Worm (Caenorhabditis elegans) whole organism, L1 larva: ENCODE measurements around the gene ani-1.

Source experiments
- C04F5.9 ChIP-seq: sonication (generic microtip); optimal IDR thresholded peaks from 2 replicates; lab custom pipeline; 2016; ENCODE audit warnings: missing genetic modification characterization, missing compliant biosample characterization
- C16A3.4 ChIP-seq: fragments of 150-350 bp; optimal IDR thresholded peaks from 2 replicates; lab custom pipeline; 2014; ENCODE audit warnings: missing biosample characterization, missing genetic modification characterization
- alr-1 ChIP-seq: fragments of 200-800 bp; sonication (Bioruptor generic); optimal IDR thresholded peaks from 2 replicates; lab custom pipeline; 2018; ENCODE audit warnings: borderline replicate concordance, mild to moderate bottlenecking, missing genetic modification characterization, missing compliant biosample characterization
- ama-1 ChIP-seq: fragments of 150-350 bp; optimal IDR thresholded peaks from 2 replicates; lab custom pipeline; 2014
- ceh-63 ChIP-seq: fragments of 200-800 bp; sonication (Bioruptor generic); optimal IDR thresholded peaks from 2 replicates; lab custom pipeline; 2018; ENCODE audit warnings: mild to moderate bottlenecking, missing genetic modification characterization, missing compliant biosample characterization
- ceh-8 ChIP-seq: fragments of 200-800 bp; sonication (Bioruptor generic); optimal IDR thresholded peaks from 2 replicates; lab custom pipeline; 2018; ENCODE audit warnings: mild to moderate bottlenecking, missing genetic modification characterization, moderate library complexity, missing compliant biosample characterization
- ceh-82 ChIP-seq, 3 experiments: fragments of 150-350 bp in 1 of 3; sonication (generic microtip) in 2 of 3; optimal IDR thresholded peaks; 2 replicates each; lab custom pipeline; 2014 to 2017; ENCODE audit warnings: missing biosample characterization in 3 of 3, missing genetic modification characterization in 3 of 3
- ces-1 ChIP-seq: fragments of 150-350 bp; optimal IDR thresholded peaks from 2 replicates; lab custom pipeline; 2014; ENCODE audit warnings: missing biosample characterization, missing genetic modification reagents, missing genetic modification characterization
- dsc-1 ChIP-seq: sonication (generic microtip); optimal IDR thresholded peaks from 2 replicates; lab custom pipeline; 2016; ENCODE audit warnings: mild to moderate bottlenecking, missing genetic modification characterization, missing compliant biosample characterization
- efl-1 ChIP-seq, 4 experiments: fragments of 150-350 bp; optimal IDR thresholded peaks in 3 of 4; peaks in 1 of 4; 1 replicate in 1 of 4; 2 replicates in 3 of 4; lab custom pipeline; 2014; ENCODE audit warnings: missing biosample characterization in 2 of 4, missing genetic modification characterization in 2 of 4, missing genetic modification reagents in 2 of 4
- egl-27 ChIP-seq, 2 experiments: fragments of 150-350 bp in 1 of 2; sonication (generic microtip); optimal IDR thresholded peaks; 3 replicates each; lab custom pipeline; 2017 to 2018; ENCODE audit warnings: missing biosample characterization in 2 of 2, missing genetic modification characterization in 2 of 2, missing genetic modification reagents in 2 of 2
- elt-3 ChIP-seq, 6 experiments: fragments of 150-350 bp in 1 of 6; sonication (generic microtip); optimal IDR thresholded peaks; 2 replicates each; lab custom pipeline; 2017 to 2018; ENCODE audit warnings: missing biosample characterization in 6 of 6, missing genetic modification characterization in 6 of 6, inconsistent platforms in 1 of 6
- fos-1 ChIP-seq: fragments of 150-350 bp; optimal IDR thresholded peaks from 2 replicates; lab custom pipeline; 2014; ENCODE audit warnings: missing biosample characterization, missing genetic modification characterization
- grh-1 ChIP-seq: fragments of 200-800 bp; sonication (Bioruptor generic); IDR thresholded peaks from 2 replicates; pipeline ENCODE4 v1.3.6; 2022; ENCODE audit warnings: missing genetic modification reagents, missing genetic modification characterization, missing compliant biosample characterization
- hlh-17 ChIP-seq: fragments of 200-800 bp; sonication (Bioruptor generic); optimal IDR thresholded peaks from 2 replicates; lab custom pipeline; 2018; ENCODE audit warnings: missing genetic modification characterization, mild to moderate bottlenecking, missing compliant biosample characterization, moderate library complexity, borderline replicate concordance
- hlh-4 ChIP-seq: sonication (generic microtip); optimal IDR thresholded peaks from 2 replicates; lab custom pipeline; 2016; ENCODE audit warnings: mild to moderate bottlenecking, missing genetic modification characterization, missing compliant biosample characterization
- irx-1 ChIP-seq: sonication (generic microtip); optimal IDR thresholded peaks from 2 replicates; lab custom pipeline; 2016; ENCODE audit warnings: missing genetic modification characterization, missing compliant biosample characterization
- isw-1 ChIP-seq: fragments of 200-800 bp; sonication (Bioruptor generic); IDR thresholded peaks from 2 replicates; pipeline ENCODE4 v1.3.6; 2022; ENCODE audit warnings: missing genetic modification characterization, missing compliant biosample characterization
- lin-13 ChIP-seq: fragments of 150-350 bp; optimal IDR thresholded peaks from 2 replicates; lab custom pipeline; 2014; ENCODE audit warnings: missing biosample characterization, missing genetic modification reagents, missing genetic modification characterization
- lin-39 ChIP-seq: fragments of 150-350 bp; optimal IDR thresholded peaks from 2 replicates; lab custom pipeline; 2014; ENCODE audit warnings: missing biosample characterization, missing genetic modification reagents, missing genetic modification characterization
- lsy-2 ChIP-seq, 2 experiments: fragments of 150-350 bp; optimal IDR thresholded peaks; 2 replicates each; lab custom pipeline; 2014; ENCODE audit warnings: missing biosample characterization in 2 of 2, missing genetic modification characterization in 2 of 2
- nhr-19 ChIP-seq: fragments of 200-800 bp; sonication (Bioruptor generic); conservative IDR thresholded peaks from 2 replicates; pipeline ENCODE4 v1.3.6; 2022; ENCODE audit warnings: missing genetic modification characterization, missing compliant biosample characterization
- nhr-237 ChIP-seq: fragments of 150-350 bp; optimal IDR thresholded peaks from 2 replicates; lab custom pipeline; 2014; ENCODE audit warnings: missing biosample characterization, missing genetic modification characterization
- nhr-76 ChIP-seq: sonication (generic microtip); optimal IDR thresholded peaks from 2 replicates; lab custom pipeline; 2017; ENCODE audit warnings: missing biosample characterization, missing genetic modification characterization
- nhr-85 ChIP-seq: sonication (generic microtip); peaks from one replicate; lab custom pipeline; 2016; ENCODE audit warnings: missing genetic modification characterization, inconsistent platforms, missing compliant biosample characterization
- nhr-90 ChIP-seq: sonication (generic microtip); optimal IDR thresholded peaks from 2 replicates; lab custom pipeline; 2016; ENCODE audit warnings: mild to moderate bottlenecking, missing genetic modification characterization, missing compliant biosample characterization; ENCODE audit not compliant: poor library complexity
- pag-3 ChIP-seq: sonication (generic microtip); optimal IDR thresholded peaks from 2 replicates; lab custom pipeline; 2017; ENCODE audit warnings: missing genetic modification characterization, mild to moderate bottlenecking, missing compliant biosample characterization, antibody characterized with exemption, borderline replicate concordance; ENCODE audit not compliant: insufficient read depth
- rnt-1 ChIP-seq: sonication (generic microtip); optimal IDR thresholded peaks from 2 replicates; lab custom pipeline; 2016; ENCODE audit warnings: mild to moderate bottlenecking, missing genetic modification characterization, moderate library complexity, missing compliant biosample characterization
- sup-37 ChIP-seq: fragments of 200-800 bp; sonication (Bioruptor generic); optimal IDR thresholded peaks from 2 replicates; lab custom pipeline; 2018; ENCODE audit warnings: mild to moderate bottlenecking, missing genetic modification characterization, missing compliant biosample characterization
- tbx-2 ChIP-seq: sonication (generic microtip); optimal IDR thresholded peaks from 2 replicates; lab custom pipeline; 2016; ENCODE audit warnings: missing genetic modification characterization, missing compliant biosample characterization
- tlp-1 ChIP-seq: fragments of 150-350 bp; optimal IDR thresholded peaks from 2 replicates; lab custom pipeline; 2014; ENCODE audit warnings: missing biosample characterization, missing genetic modification characterization
- unc-130 ChIP-seq: fragments of 150-350 bp; optimal IDR thresholded peaks from 2 replicates; lab custom pipeline; 2017; ENCODE audit warnings: missing biosample characterization, missing genetic modification characterization, inconsistent platforms
- unc-30 ChIP-seq: sonication (generic microtip); optimal IDR thresholded peaks from 2 replicates; lab custom pipeline; 2017; ENCODE audit warnings: missing biosample characterization, missing genetic modification characterization
- unc-62 ChIP-seq: fragments of 150-350 bp; optimal IDR thresholded peaks from 2 replicates; lab custom pipeline; 2014; ENCODE audit warnings: missing biosample characterization, missing genetic modification reagents, missing genetic modification characterization
- vab-15 ChIP-seq: sonication (generic microtip); optimal IDR thresholded peaks from 2 replicates; lab custom pipeline; 2017; ENCODE audit warnings: missing genotype, mild to moderate bottlenecking, missing genetic modification characterization, missing compliant biosample characterization
- xbp-1 ChIP-seq: sonication (generic microtip); optimal IDR thresholded peaks from 2 replicates; lab custom pipeline; 2016; ENCODE audit warnings: missing genetic modification characterization, missing compliant biosample characterization
- zag-1 ChIP-seq: fragments of 150-350 bp; optimal IDR thresholded peaks from 2 replicates; lab custom pipeline; 2014; ENCODE audit warnings: missing biosample characterization, missing genetic modification characterization
- ztf-11 ChIP-seq, 2 experiments: sonication (generic microtip); optimal IDR thresholded peaks; 2 replicates each; lab custom pipeline; 2016 to 2017; ENCODE audit warnings: missing genetic modification characterization in 2 of 2, missing biosample characterization in 1 of 2, missing compliant biosample characterization in 1 of 2
- ztf-4 ChIP-seq: fragments of 150-350 bp; optimal IDR thresholded peaks from 2 replicates; lab custom pipeline; 2014; ENCODE audit warnings: missing biosample characterization, missing genetic modification characterization

The ani-1 gene

ce11 chrIII:12429579-12430084, 23.5 kb downstream of the ani-1 start, which contains the start of gene snr-6 (continued):
- TF ChIP-seq ceh-82 (tag; optimal IDR thresholded peaks at IDR 0.05; lab: Kevin White, UChicago) (peak; percentile 48 to 90 (median 54)), unc-30 (no peak), vab-15 (tag; lab: Kevin White, UChicago) (no peak), grh-1 (GFP tag; lab: Robert Waterston, UW) (peak; percentile 23; the same call in 1 of the 2 replicates)

- TF ChIP-seq lin-13 (GFP tag; lab: Kevin White, UChicago): no peak
- peak; percentile 67 for TF ChIP-seq alr-1
- no peak for TF ChIP-seq ceh-63
Measured at ce11 chrIII:12428799-12429351, 24.3 kb downstream of the ani-1 start.

- no peak for TF ChIP-seq efl-1 (optimal IDR thresholded peaks at IDR 0.05; lab: Kevin White, UChicago)
- peak in 1 of 2 experiments; percentile 59 for TF ChIP-seq efl-1 (GFP tag; optimal IDR thresholded peaks at IDR 0.05 in 1 of 2; lab: Kevin White, UChicago)
- TF ChIP-seq nhr-85 (tag; lab: Kevin White, UChicago): no peak
Measured at ce11 chrIII:12428264-12428627, 24.9 kb downstream of the ani-1 start.

ce11 chrIII:12427527-12428263, 25.5 kb downstream of the ani-1 start:
- TF ChIP-seq efl-1 (optimal IDR thresholded peaks at IDR 0.05; lab: Kevin White, UChicago) (no peak), efl-1 (GFP tag; optimal IDR thresholded peaks at IDR 0.05 in 1 of 2; lab: Kevin White, UChicago) (peak in 1 of 2 experiments; percentile 95), ztf-11 (tag; optimal IDR thresholded peaks at IDR 0.05; lab: Kevin White, UChicago) (no peak), nhr-19 (GFP tag; lab: Robert Waterston, UW) (no peak), grh-1 (GFP tag; lab: Robert Waterston, UW) (no peak), lin-39 (tag; lab: Kevin White, UChicago) (no peak), tlp-1 (no peak), unc-130 (no peak), nhr-237 (tag; lab: Kevin White, UChicago) (no peak)

ce11 chrIII:12426558-12426957, 26.6 kb downstream of the ani-1 start, which contains the start of gene pie-1:
pie-1 (plus strand) TSS chrIII:12426893.
- TF ChIP-seq dsc-1 (tag; lab: Kevin White, UChicago) (no peak), alr-1 (no peak), egl-27 (tag; optimal IDR thresholded peaks at IDR 0.05; lab: Kevin White, UChicago) (no peak), ceh-8 (no peak), fos-1 (tag; lab: Kevin White, UChicago) (no peak), ztf-4 (tag; lab: Kevin White, UChicago) (no peak), ces-1 (no peak), xbp-1 (tag; lab: Kevin White, UChicago) (no peak), tbx-2 (no peak), isw-1 (GFP tag; lab: Robert Waterston, UW) (no peak), sup-37 (GFP tag; lab: Kevin White, UChicago) (no peak), pag-3 (tag; lab: Kevin White, UChicago) (no peak), C04F5.9 (tag; lab: Kevin White, UChicago) (no peak), C16A3.4 (tag; lab: Kevin White, UChicago) (no peak)

- TF ChIP-seq unc-62 (no peak), ceh-82 (tag; optimal IDR thresholded peaks at IDR 0.05; lab: Kevin White, UChicago) (no peak), tlp-1 (peak; percentile 70), hlh-17 (GFP tag; lab: Kevin White, UChicago) (no peak), C04F5.9 (tag; lab: Kevin White, UChicago) (no peak), nhr-19 (GFP tag; lab: Robert Waterston, UW) (no peak), dsc-1 (tag; lab: Kevin White, UChicago) (no peak), irx-1 (tag; lab: Kevin White, UChicago) (no peak), hlh-4 (no peak), nhr-76 (no peak), C16A3.4 (tag; lab: Kevin White, UChicago) (no peak), egl-27 (tag; optimal IDR thresholded peaks at IDR 0.05; lab: Kevin White, UChicago) (no peak), elt-3 (tag; optimal IDR thresholded peaks at IDR 0.05; lab: Kevin White, UChicago) (no peak), nhr-237 (tag; lab: Kevin White, UChicago) (no peak), zag-1 (tag; lab: Kevin White, UChicago) (no peak), lsy-2 (tag; optimal IDR thresholded peaks at IDR 0.05; lab: Kevin White, UChicago) (peak in 1 of 2 experiments; percentile 15), rnt-1 (tag; lab: Kevin White, UChicago) (no peak), ama-1 (no peak), nhr-90 (tag; lab: Kevin White, UChicago) (no peak)
Measured at ce11 chrIII:12425846-12426405, 27.2 kb downstream of the ani-1 start.
